Worm (Caenorhabditis elegans) whole organism, L4/young adult: ENCODE data around the gene K02A6.3.

Experiments
- W03F9.2 ChIP-seq: fragments of 150-350 bp; optimal IDR thresholded peaks from 2 replicates; lab custom pipeline; 2014; ENCODE audit warnings: missing biosample characterization, missing genetic modification characterization
- dao-5 ChIP-seq: sonication (generic microtip); optimal IDR thresholded peaks from 2 replicates; lab custom pipeline; 2016; ENCODE audit warnings: missing genotype, missing genetic modification characterization, moderate library complexity, missing compliant biosample characterization
- him-1 ChIP-seq: sonication (generic microtip); optimal IDR thresholded peaks from 2 replicates; lab custom pipeline; 2016; ENCODE audit warnings: missing genotype, missing genetic modification reagents, missing genetic modification characterization, missing compliant biosample characterization

Gene K02A6.3

DNA sequence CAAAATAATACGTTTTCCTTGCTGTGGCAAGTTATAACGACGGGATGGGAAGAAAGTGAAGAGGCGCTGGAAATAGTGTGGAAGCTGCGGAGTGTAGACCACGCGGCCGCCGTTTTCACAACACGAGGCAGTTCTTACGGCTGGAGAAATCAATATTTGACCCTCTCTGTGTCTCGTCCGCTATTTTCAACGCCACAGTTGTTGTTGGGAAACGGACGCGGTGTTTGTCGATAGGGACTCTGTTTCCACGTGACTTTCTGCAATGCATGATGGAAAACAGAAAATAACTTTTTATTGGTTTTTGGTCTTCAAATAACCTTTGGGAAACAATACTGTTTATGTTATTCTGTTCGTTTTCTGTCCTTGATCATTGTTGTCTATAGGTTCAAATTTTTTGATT is at the start of gene K02A6.3:
TSS of gene K02A6.3 (minus strand) at position 74 of the 400 bp plus-strand sequence.
- TF ChIP-seq W03F9.2 (tag; lab: Kevin White, UChicago) (peak; percentile 58), him-1 (tag; lab: Kevin White, UChicago) (no peak), dao-5 (tag; lab: Kevin White, UChicago) (no peak)

ce11 chrX:8276984-8277383 is 45.3 kb upstream of the K02A6.3 start:
- TF ChIP-seq dao-5 (tag; lab: Kevin White, UChicago) (no peak), him-1 (tag; lab: Kevin White, UChicago) (no peak), W03F9.2 (tag; lab: Kevin White, UChicago) (no peak)

ce11 chrX:8276333-8276732 is 44.6 kb upstream of the K02A6.3 start:
- TF ChIP-seq W03F9.2 (tag; lab: Kevin White, UChicago) (no peak), dao-5 (tag; lab: Kevin White, UChicago) (no peak), him-1 (tag; lab: Kevin White, UChicago) (no peak)

DNA sequence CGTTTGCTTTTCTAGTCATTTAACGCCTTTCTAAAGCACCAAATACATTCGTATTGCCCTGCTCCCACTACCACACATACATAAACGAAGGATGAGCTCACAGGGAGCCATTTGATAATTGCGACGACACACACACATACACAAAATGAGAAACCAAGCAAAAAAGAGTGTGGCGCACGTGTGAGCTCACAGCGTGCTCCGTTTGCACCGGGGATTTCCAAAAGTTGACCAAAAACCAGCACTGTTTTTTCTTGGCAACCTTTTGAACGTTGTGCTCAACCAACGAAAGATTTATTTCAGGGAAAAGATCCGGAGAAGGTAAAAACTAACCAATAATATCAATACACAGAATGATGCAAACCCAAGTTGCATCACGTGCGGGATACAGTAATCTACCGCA is 43.1 kb upstream of the K02A6.3 start, which contains the start of gene ksr-1:
TSS of gene ksr-1 (plus strand) at position 301 of the 400 bp plus-strand sequence.
- no peak for TF ChIP-seq dao-5 (tag; lab: Kevin White, UChicago)
- TF ChIP-seq W03F9.2 (tag; lab: Kevin White, UChicago) = no peak
- TF ChIP-seq him-1 (tag; lab: Kevin White, UChicago) = no peak

DNA sequence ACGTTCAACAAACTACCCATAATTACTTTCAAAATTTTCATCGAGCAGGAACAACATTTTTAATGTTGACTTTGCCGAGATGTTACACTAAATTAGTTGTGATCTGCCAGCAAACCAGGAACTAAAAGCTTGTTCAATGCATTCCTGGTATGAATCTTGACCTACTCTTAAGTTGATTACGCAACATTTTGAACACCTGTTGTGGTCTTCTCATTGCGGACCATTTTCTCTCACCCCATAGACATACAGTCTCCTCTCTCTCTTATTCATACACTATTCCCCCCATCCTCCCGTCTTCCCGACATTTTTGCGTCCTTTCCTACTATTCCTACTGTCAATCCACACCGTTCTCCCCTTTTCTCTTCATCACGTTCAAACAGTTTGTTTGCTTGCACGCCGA is 41.8 kb upstream of the K02A6.3 start:
- TF ChIP-seq W03F9.2 (tag; lab: Kevin White, UChicago) (no peak), dao-5 (tag; lab: Kevin White, UChicago) (no peak), him-1 (tag; lab: Kevin White, UChicago) (no peak)

DNA sequence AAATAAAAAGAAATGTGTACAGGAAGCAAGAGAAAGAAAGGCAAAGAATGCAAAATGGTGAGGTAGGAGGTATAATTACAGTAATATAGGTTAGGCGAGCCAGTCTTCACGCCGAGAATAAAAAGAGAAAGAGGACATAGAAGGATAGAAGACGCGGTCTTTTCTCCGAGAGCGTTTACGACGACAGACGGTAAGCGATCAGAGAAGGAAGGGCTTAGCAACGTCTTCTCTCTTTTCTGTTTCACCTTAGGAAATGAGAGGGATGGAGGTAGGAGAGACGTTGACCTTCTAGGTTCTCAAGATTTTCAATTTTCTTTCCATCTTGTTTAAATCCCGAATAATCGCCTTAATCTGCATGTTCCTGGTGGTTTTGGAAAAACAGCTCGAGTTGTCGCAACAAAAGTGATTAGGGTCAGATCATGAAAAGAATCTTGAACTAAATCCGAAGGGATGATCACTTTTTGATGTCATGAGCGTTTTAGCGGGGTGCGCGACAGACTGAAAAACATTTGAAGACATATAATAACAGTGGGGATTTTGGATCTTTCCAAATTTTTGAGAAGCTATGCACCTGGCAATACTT is 39.3 kb upstream of the K02A6.3 start, which contains the start of gene cutl-29:
TSS of gene cutl-29 (minus strand) at position 51 of the 583 bp plus-strand sequence.
- TF ChIP-seq dao-5 (tag; lab: Kevin White, UChicago) = no peak
- no peak for TF ChIP-seq W03F9.2 (tag; lab: Kevin White, UChicago)
- TF ChIP-seq him-1 (tag; lab: Kevin White, UChicago) = no peak

DNA sequence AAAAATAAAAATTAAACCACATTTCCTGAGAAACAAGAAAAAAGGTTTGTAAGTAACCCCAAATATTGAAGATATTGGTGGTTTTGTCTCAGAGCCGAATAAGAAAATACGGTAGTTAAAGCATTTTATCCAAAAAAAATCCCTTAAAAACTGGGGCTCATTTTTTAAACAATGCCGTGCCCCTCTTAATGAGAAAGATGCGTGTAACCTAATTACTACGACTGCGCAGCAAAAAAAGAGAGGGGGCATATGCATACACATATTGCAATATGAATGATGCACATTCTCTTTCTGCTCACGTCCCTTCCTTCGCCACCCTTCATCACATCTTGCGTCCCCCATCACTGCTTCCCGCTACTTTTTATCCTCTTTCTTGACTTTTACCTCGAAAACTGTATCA is 36.4 kb upstream of the K02A6.3 start:
- TF ChIP-seq him-1 (tag; lab: Kevin White, UChicago) (no peak), dao-5 (tag; lab: Kevin White, UChicago) (no peak), W03F9.2 (tag; lab: Kevin White, UChicago) (no peak)

- TF ChIP-seq W03F9.2 (tag; lab: Kevin White, UChicago) = no peak
- TF ChIP-seq dao-5 (tag; lab: Kevin White, UChicago) = no peak
These were observed 31.0 kb upstream of the K02A6.3 start for ce11 chrX:8262734-8263133.

ce11 chrX:8261125-8261684 is 29.5 kb upstream of the K02A6.3 start, which contains the start of gene M60.7:
Gene M60.7, minus strand, starts transcription at chrX:8261175.
- TF ChIP-seq him-1 (tag; lab: Kevin White, UChicago) (no peak), W03F9.2 (tag; lab: Kevin White, UChicago) (no peak), dao-5 (tag; lab: Kevin White, UChicago) (no peak)

- TF ChIP-seq him-1 (tag; lab: Kevin White, UChicago) (no peak), dao-5 (tag; lab: Kevin White, UChicago) (no peak), W03F9.2 (tag; lab: Kevin White, UChicago) (no peak)
These were observed 26.0 kb upstream of the K02A6.3 start for ce11 chrX:8257687-8258086.

ce11 chrX:8255433-8255832 is 23.7 kb upstream of the K02A6.3 start:
- no peak for TF ChIP-seq him-1 (tag; lab: Kevin White, UChicago)
- TF ChIP-seq W03F9.2 (tag; lab: Kevin White, UChicago) = no peak
- no peak for TF ChIP-seq dao-5 (tag; lab: Kevin White, UChicago)

- TF ChIP-seq W03F9.2 (tag; lab: Kevin White, UChicago) (no peak), dao-5 (tag; lab: Kevin White, UChicago) (no peak), him-1 (tag; lab: Kevin White, UChicago) (no peak)
These were observed 20.6 kb upstream of the K02A6.3 start, which contains the start of gene M60.6 for ce11 chrX:8252293-8252692. Gene M60.6, minus strand, starts transcription at chrX:8252458.

- TF ChIP-seq W03F9.2 (tag; lab: Kevin White, UChicago) = no peak
- no peak for TF ChIP-seq him-1 (tag; lab: Kevin White, UChicago)
- no peak for TF ChIP-seq dao-5 (tag; lab: Kevin White, UChicago)
These were observed 15.4 kb upstream of the K02A6.3 start for ce11 chrX:8247088-8247487.

DNA sequence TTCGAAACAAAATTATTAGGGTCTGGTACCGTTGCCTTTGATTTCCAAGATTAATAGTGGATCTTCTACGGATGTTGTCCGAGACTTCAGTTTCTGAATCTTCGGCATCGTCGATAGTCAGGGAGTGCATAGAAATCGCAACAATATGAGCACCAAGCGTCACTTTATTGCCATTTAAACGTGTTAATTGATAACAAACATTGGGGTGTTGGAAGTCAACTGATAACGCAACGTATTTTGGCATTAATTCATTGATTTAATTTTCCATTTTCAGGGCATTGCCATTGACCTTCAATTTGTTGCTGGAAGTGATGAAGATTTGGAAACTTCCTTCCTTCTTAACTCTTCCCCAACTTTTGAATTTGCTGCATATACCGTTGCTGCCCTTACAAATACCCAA is 14.4 kb upstream of the K02A6.3 start, which contains the start of gene kqt-2:
TSS of gene kqt-2 (minus strand) at position 244 of the 400 bp plus-strand sequence.
- no peak for TF ChIP-seq him-1 (tag; lab: Kevin White, UChicago)
- no peak for TF ChIP-seq W03F9.2 (tag; lab: Kevin White, UChicago)
- TF ChIP-seq dao-5 (tag; lab: Kevin White, UChicago) = no peak
